Fruit fly (Drosophila melanogaster) ovary, adult (tissue): Measurements from ENCODE around the gene CG8173.

Experiments used
- CG17801 ChIP-seq: fragments of 200-800 bp; optimal IDR thresholded peaks from 2 replicates; lab custom pipeline; 2019; ENCODE audit warnings: missing biosample characterization, mild to moderate bottlenecking, missing genetic modification characterization, moderate library complexity; ENCODE audit not compliant: partially characterized antibody

The CG8173 gene

DNA sequence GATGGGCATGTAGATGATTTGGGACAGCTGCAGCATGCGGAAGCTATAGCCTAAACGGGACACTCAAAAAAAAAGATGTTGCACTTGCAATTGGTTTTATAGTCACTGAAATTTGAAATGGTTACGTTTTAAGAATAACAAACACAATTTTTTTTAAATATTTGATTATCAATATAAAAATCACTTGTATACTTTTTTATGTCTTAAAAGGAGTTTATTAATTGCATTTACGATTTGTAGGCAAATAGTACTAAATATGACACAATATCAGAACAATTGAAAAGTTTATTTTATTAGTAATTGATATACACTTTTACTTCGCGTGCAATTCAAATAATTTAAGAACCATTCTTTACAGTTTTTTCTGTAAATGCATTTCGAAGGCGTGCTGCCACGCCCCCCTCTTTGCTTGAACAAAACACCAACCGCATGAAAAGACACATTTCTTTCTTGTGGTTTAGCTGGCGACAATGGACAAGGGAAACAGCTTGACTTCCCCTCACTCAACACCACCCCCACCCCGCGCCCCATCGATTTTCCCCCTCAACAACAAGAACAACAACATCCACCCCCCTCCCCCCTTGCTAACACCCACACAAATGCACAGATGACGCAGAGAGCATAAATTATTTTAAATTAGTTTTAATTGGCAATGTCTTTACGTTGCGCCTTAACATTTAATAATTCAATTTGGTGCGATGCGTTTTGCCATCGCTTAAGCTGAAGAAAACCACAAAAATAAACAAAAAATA lies 7.5 kb upstream of the CG8173 start:
- no peak for TF ChIP-seq CG17801 (GFP tag; lab: Kevin White, UChicago)

- no peak for TF ChIP-seq CG17801 (GFP tag; lab: Kevin White, UChicago)
Measured at dm6 chrX:17714976-17715375, 5.5 kb upstream of the CG8173 start.

DNA sequence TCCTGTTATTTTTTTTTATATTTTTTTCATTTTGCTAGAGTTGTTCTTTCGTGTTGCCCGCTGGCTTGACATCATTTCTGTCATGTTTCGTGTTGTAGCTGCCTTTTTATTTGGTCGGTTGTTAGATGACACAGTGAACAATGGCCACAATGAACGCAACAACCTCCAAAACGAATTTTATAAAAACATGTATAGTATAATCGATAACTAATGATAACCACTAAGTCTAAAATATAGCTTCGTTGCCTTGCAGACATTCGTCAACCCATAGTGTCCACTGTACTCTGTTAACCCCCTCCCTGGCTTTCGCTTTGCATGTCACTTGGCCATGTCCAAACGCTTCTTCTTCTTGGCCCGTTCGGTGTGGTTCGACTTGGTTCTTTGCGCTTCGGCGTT lies 4.3 kb upstream of the CG8173 start:
- TF ChIP-seq CG17801 (GFP tag; lab: Kevin White, UChicago) = no peak

DNA sequence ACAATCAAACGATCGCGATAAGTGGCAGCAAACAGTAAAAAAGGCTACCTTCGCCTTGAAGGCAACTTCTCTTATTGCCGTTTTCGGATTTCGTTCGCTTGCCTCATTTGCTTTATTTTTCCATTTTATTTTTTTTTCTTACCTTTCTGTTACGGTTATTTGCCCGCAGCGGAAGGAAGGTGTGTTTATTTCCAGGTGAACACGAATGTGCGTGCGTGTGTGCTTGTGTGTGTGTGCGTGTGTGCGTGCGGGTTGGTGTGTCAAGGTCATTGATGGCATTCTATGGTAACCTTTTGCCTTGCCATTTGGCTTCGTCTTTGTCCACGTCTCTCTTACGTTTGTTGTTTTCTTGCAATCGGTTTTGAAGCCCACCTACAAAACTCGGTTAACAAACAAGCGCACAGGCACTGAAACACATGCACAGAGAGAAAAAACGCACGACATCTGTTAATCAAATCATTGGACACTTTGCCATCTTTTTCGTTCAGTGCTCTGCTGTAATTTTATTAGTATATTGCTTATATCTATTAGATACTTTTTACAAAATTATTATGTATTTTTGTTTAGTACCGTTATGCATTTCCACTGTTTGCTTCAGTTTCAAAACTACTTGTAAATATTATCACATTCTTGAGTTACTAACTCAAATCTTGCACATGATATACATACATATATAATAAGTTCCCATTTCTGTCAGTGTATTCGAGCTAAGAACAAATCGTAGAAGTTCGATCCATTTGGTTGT lies 3.7 kb upstream of the CG8173 start:
- no peak for TF ChIP-seq CG17801 (GFP tag; lab: Kevin White, UChicago)

dm6 chrX:17712466-17712865 lies 3.0 kb upstream of the CG8173 start:
- TF ChIP-seq CG17801 (GFP tag; lab: Kevin White, UChicago) = no peak

dm6 chrX:17711916-17712315 lies 2.5 kb upstream of the CG8173 start:
- no peak for TF ChIP-seq CG17801 (GFP tag; lab: Kevin White, UChicago)

dm6 chrX:17710273-17711085 lies 1.0 kb upstream of the CG8173 start:
- peak; percentile 4 for TF ChIP-seq CG17801 (GFP tag; lab: Kevin White, UChicago)

DNA sequence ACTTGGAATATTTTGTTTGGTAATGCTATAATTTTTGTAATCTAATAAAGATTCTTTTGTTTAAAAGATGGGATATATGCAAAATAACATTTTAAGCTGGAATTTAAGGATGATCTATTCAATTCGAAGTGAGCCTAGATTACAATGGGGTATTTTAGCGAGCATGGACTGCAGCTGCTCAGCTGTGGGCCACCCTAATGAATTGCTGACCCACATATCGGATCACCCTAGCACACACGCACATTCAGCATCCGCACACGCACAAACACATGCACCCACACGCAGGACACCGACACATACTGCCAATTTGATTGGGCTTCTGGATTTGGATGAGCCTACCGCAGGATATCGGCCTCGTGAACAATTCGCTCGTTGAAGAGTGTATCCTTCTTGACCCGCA lies 610 bp downstream of the CG8173 start:
- TF ChIP-seq CG17801 (GFP tag; lab: Kevin White, UChicago) = no peak

- no peak for TF ChIP-seq CG17801 (GFP tag; lab: Kevin White, UChicago)
Measured at dm6 chrX:17707691-17708090, 1.8 kb downstream of the CG8173 start.

- peak; percentile 95 for TF ChIP-seq CG17801 (GFP tag; lab: Kevin White, UChicago)
Measured at dm6 chrX:17702738-17703570, 6.5 kb downstream of the CG8173 start, which contains the start of the genes CG8188 and par-6. CG8188 (minus strand) TSS chrX:17703024. par-6 (plus strand) TSS chrX:17703352.

DNA sequence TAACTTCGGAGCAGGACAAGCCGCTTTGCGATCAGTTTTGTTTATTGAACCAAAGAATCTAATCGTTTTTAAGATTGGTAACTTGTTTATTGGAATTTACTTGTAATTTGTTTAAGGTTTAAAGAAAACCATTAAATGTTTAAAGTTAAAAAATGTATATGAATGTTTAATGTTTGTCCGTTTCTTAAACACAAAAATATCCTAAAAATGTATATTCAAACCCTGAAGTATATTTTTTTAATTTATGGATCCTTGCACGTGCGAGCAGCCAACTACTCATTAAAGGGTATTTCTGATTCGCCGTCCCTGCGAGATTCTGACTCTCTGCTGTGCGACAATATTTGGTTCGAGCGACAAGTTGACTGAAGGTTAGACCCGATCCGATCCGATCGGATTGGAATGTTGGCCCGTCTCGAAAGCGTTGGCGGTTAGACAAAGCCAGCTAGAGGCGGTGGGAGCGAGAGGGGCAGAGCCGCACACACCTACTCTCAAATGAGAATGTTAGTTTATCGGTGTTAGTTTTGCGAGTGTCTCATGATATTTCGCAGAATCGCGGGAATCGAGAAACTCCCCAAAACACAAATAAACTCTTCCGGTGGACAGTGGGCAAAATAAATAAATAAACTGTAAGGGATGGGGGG lies 10.5 kb downstream of the CG8173 start:
- peak; percentile 95 for TF ChIP-seq CG17801 (GFP tag; lab: Kevin White, UChicago)

DNA sequence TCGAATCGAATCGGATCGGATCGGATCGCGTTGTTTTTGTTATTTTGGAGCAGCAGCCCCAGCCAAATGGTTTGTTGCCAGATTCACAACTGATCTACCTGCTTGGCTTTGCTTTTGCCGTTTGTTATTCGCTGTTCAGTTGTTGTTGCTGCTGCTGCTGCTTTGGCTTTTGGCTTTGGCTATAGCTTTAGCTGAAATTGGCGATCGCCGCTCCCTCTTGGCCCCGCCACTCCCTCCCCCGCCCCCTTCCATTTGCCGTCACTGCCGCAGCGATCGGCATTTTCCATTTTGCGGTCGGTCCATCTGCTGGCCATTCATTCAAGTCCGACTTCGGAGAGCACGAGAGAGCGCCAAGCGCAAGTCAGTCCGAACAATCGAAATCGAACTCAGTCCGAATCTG lies 11.0 kb downstream of the CG8173 start, which contains the start of gene chas:
chas (minus strand) TSS at position 295 of the 400 bp plus-strand sequence.
- no peak for TF ChIP-seq CG17801 (GFP tag; lab: Kevin White, UChicago)

dm6 chrX:17697703-17698145 lies 11.7 kb downstream of the CG8173 start:
- no peak for TF ChIP-seq CG17801 (GFP tag; lab: Kevin White, UChicago)

dm6 chrX:17697266-17697665 lies 12.2 kb downstream of the CG8173 start:
- no peak for TF ChIP-seq CG17801 (GFP tag; lab: Kevin White, UChicago)
